Worm (Caenorhabditis elegans) whole organism, L4 larva: ENCODE data around the gene mrpl-22.

Experiments
- F10B5.3 ChIP-seq: sonication (generic microtip); optimal IDR thresholded peaks from 2 replicates; lab custom pipeline; 2016; ENCODE audit warnings: mild to moderate bottlenecking, missing genetic modification characterization, missing compliant biosample characterization
- F37D6.2 ChIP-seq: sonication (generic microtip); optimal IDR thresholded peaks from 2 replicates; lab custom pipeline; 2016; ENCODE audit warnings: mild to moderate bottlenecking, missing genetic modification characterization, missing compliant biosample characterization
- F44E2.7 ChIP-seq: fragments of 200-800 bp; sonication (Bioruptor generic); IDR thresholded peaks from 2 replicates; pipeline ENCODE4 v2.1.2; 2022; ENCODE audit warnings: missing genetic modification characterization, missing compliant biosample characterization
- F49E8.2 ChIP-seq: sonication (generic microtip); optimal IDR thresholded peaks from 2 replicates; lab custom pipeline; 2016; ENCODE audit warnings: missing compliant biosample characterization, mild to moderate bottlenecking, missing genetic modification characterization, borderline replicate concordance
- T20F7.1 ChIP-seq: fragments of 200-800 bp; sonication (Bioruptor generic); optimal IDR thresholded peaks from 2 replicates; lab custom pipeline; 2018; ENCODE audit warnings: mild to moderate bottlenecking, missing genetic modification characterization, missing compliant biosample characterization
- T26A8.4 ChIP-seq: fragments of 200-800 bp; sonication (Bioruptor generic); IDR thresholded peaks from 2 replicates; pipeline ENCODE4 v1.3.6; 2022; ENCODE audit warnings: missing genetic modification characterization, missing compliant biosample characterization
- Y48G9A.11 ChIP-seq: fragments of 200-800 bp; sonication (Bioruptor generic); IDR thresholded peaks from 2 replicates; pipeline ENCODE4 v1.3.6; 2022; ENCODE audit warnings: missing genetic modification reagents, missing genetic modification characterization, missing compliant biosample characterization
- ZK337.2 ChIP-seq: fragments of 200-800 bp; sonication (Bioruptor generic); IDR thresholded peaks from 2 replicates; pipeline ENCODE4 v1.3.6; 2022; ENCODE audit warnings: missing genetic modification reagents, missing genetic modification characterization, missing compliant biosample characterization
- aha-1 ChIP-seq: fragments of 150-350 bp; peaks from one replicate; lab custom pipeline; 2014; ENCODE audit warnings: missing biosample characterization, missing genetic modification characterization
- aly-2 ChIP-seq: sonication (generic microtip); optimal IDR thresholded peaks from 2 replicates; lab custom pipeline; 2018; ENCODE audit warnings: missing biosample characterization, missing genetic modification characterization
- ceh-28 ChIP-seq: fragments of 150-350 bp; optimal IDR thresholded peaks from 2 replicates; lab custom pipeline; 2014; ENCODE audit warnings: missing biosample characterization, missing genetic modification reagents, missing genetic modification characterization
- ceh-32 ChIP-seq: sonication (generic microtip); optimal IDR thresholded peaks from 2 replicates; lab custom pipeline; 2016; ENCODE audit warnings: mild to moderate bottlenecking, missing genetic modification characterization, missing compliant biosample characterization; ENCODE audit not compliant: poor library complexity
- ceh-44 ChIP-seq: fragments of 200-800 bp; sonication (Bioruptor generic); IDR thresholded peaks from 2 replicates; pipeline ENCODE4 v1.3.6; 2022; ENCODE audit warnings: missing genetic modification reagents, missing genetic modification characterization, missing compliant biosample characterization
- ceh-62 ChIP-seq: sonication (generic microtip); optimal IDR thresholded peaks from 2 replicates; lab custom pipeline; 2017; ENCODE audit warnings: missing biosample characterization, missing genetic modification characterization
- ceh-82 ChIP-seq: sonication (generic microtip); optimal IDR thresholded peaks from 2 replicates; lab custom pipeline; 2017; ENCODE audit warnings: missing biosample characterization, missing genetic modification characterization
- ces-1 ChIP-seq: fragments of 150-350 bp; sonication (generic microtip); optimal IDR thresholded peaks from 4 replicates; lab custom pipeline; 2014; ENCODE audit warnings: missing biosample characterization, missing genetic modification reagents, missing genetic modification characterization
- cey-2 ChIP-seq: sonication (generic microtip); optimal IDR thresholded peaks from 3 replicates; lab custom pipeline; 2017; ENCODE audit warnings: missing genetic modification characterization, mild to moderate bottlenecking, missing compliant biosample characterization, antibody characterized with exemption, borderline replicate concordance; ENCODE audit not compliant: insufficient read depth
- dmd-6 ChIP-seq: fragments of 200-800 bp; sonication (Bioruptor generic); IDR thresholded peaks from 2 replicates; pipeline ENCODE4 v1.3.6; 2022; ENCODE audit warnings: missing genetic modification reagents, missing genetic modification characterization, missing compliant biosample characterization
- dmd-8 ChIP-seq: fragments of 200-800 bp; sonication (Bioruptor generic); IDR thresholded peaks from 2 replicates; pipeline ENCODE4 v1.3.6; 2022; ENCODE audit warnings: missing genetic modification characterization, missing compliant biosample characterization
- dmd-9 ChIP-seq: fragments of 200-800 bp; sonication (Bioruptor generic); IDR thresholded peaks from 2 replicates; pipeline ENCODE4 v1.3.6; 2022; ENCODE audit warnings: missing genetic modification reagents, missing genetic modification characterization, missing compliant biosample characterization
- dpl-1 ChIP-seq: fragments of 150-350 bp; optimal IDR thresholded peaks from 2 replicates; lab custom pipeline; 2014; ENCODE audit warnings: missing biosample characterization, missing genetic modification reagents, missing genetic modification characterization
- dve-1 ChIP-seq: sonication (generic microtip); optimal IDR thresholded peaks from 2 replicates; lab custom pipeline; 2017; ENCODE audit warnings: antibody characterized with exemption, mild to moderate bottlenecking, missing genetic modification characterization, missing compliant biosample characterization; ENCODE audit not compliant: insufficient read depth
- fos-1 ChIP-seq: fragments of 150-350 bp; optimal IDR thresholded peaks from 2 replicates; lab custom pipeline; 2014; ENCODE audit warnings: missing biosample characterization, missing genetic modification characterization
- gei-8 ChIP-seq: fragments of 200-800 bp; sonication (Bioruptor generic); optimal IDR thresholded peaks from 2 replicates; lab custom pipeline; 2018; ENCODE audit warnings: mild to moderate bottlenecking, missing genetic modification characterization, missing compliant biosample characterization
- hlh-11 ChIP-seq: fragments of 200-800 bp; sonication (Bioruptor generic); optimal IDR thresholded peaks from 2 replicates; lab custom pipeline; 2018; ENCODE audit warnings: mild to moderate bottlenecking, missing genetic modification characterization, missing compliant biosample characterization
- hlh-30 ChIP-seq: sonication (generic microtip); optimal IDR thresholded peaks from 2 replicates; lab custom pipeline; 2017; ENCODE audit warnings: antibody characterized with exemption, mild to moderate bottlenecking, missing genetic modification characterization, missing compliant biosample characterization; ENCODE audit not compliant: insufficient read depth
- lin-1 ChIP-seq: fragments of 200-800 bp; sonication (Bioruptor generic); IDR thresholded peaks from 2 replicates; pipeline ENCODE4 v1.3.6; 2022; ENCODE audit warnings: missing genetic modification reagents, missing genetic modification characterization, missing compliant biosample characterization
- lin-13 ChIP-seq: fragments of 150-350 bp; optimal IDR thresholded peaks from 2 replicates; lab custom pipeline; 2014; ENCODE audit warnings: missing biosample characterization, missing genetic modification reagents, missing genetic modification characterization
- lin-15B ChIP-seq: fragments of 150-350 bp; sonication (generic microtip); optimal IDR thresholded peaks from 3 replicates; lab custom pipeline; 2014; ENCODE audit warnings: missing biosample characterization, missing genetic modification characterization
- lin-29 ChIP-seq: fragments of 200-800 bp; sonication (Bioruptor generic); IDR thresholded peaks from 2 replicates; pipeline ENCODE4 v1.3.6; 2022; ENCODE audit warnings: missing genetic modification reagents, missing genetic modification characterization, missing compliant biosample characterization
- lin-38 ChIP-seq: fragments of 200-800 bp; sonication (Bioruptor generic); IDR thresholded peaks from 2 replicates; pipeline ENCODE4 v1.3.6; 2022; ENCODE audit warnings: missing genetic modification reagents, missing genetic modification characterization, missing compliant biosample characterization
- lin-39 ChIP-seq: fragments of 150-350 bp; optimal IDR thresholded peaks from 2 replicates; lab custom pipeline; 2014; ENCODE audit warnings: missing biosample characterization, missing genetic modification reagents, missing genetic modification characterization
- madf-5 ChIP-seq, 2 experiments: fragments of 200-800 bp; sonication (Bioruptor generic); IDR thresholded peaks; 2 replicates each; pipeline ENCODE4 v1.3.6; 2022; ENCODE audit warnings: missing compliant biosample characterization in 2 of 2, missing genetic modification characterization in 2 of 2
- madf-9 ChIP-seq: fragments of 200-800 bp; sonication (Bioruptor generic); conservative IDR thresholded peaks from 2 replicates; pipeline ENCODE4 v1.3.6; 2022; ENCODE audit warnings: missing genetic modification reagents, missing genetic modification characterization, missing compliant biosample characterization
- mdt-29 ChIP-seq: fragments of 200-800 bp; sonication (Bioruptor generic); IDR thresholded peaks from 2 replicates; pipeline ENCODE4 v1.3.6; 2022; ENCODE audit warnings: missing genetic modification reagents, missing genetic modification characterization, missing compliant biosample characterization
- mep-1 ChIP-seq: fragments of 150-350 bp; sonication (generic microtip); optimal IDR thresholded peaks from 3 replicates; lab custom pipeline; 2014; ENCODE audit warnings: missing biosample characterization, missing genetic modification characterization
- mxl-2 ChIP-seq: fragments of 200-800 bp; sonication (Bioruptor generic); conservative IDR thresholded peaks from 2 replicates; pipeline ENCODE4 v1.3.6; 2022; ENCODE audit warnings: missing genetic modification reagents, missing genetic modification characterization, missing compliant biosample characterization
- mxl-3 ChIP-seq: fragments of 200-800 bp; sonication (Bioruptor generic); optimal IDR thresholded peaks from 2 replicates; lab custom pipeline; 2018; ENCODE audit warnings: mild to moderate bottlenecking, missing genetic modification characterization, missing compliant biosample characterization
- nhr-10 ChIP-seq: fragments of 150-350 bp; optimal IDR thresholded peaks from 2 replicates; lab custom pipeline; 2014; ENCODE audit warnings: missing biosample characterization, missing genetic modification characterization
- nhr-11 ChIP-seq: fragments of 150-350 bp; optimal IDR thresholded peaks from 2 replicates; lab custom pipeline; 2014; ENCODE audit warnings: missing biosample characterization, missing genetic modification characterization
- nhr-111 ChIP-seq: fragments of 200-800 bp; sonication (Bioruptor generic); optimal IDR thresholded peaks from 2 replicates; lab custom pipeline; 2018; ENCODE audit warnings: mild to moderate bottlenecking, missing genetic modification characterization, missing compliant biosample characterization
- nhr-42 ChIP-seq: fragments of 200-800 bp; sonication (Bioruptor generic); IDR thresholded peaks from 2 replicates; pipeline ENCODE4 v1.3.6; 2022; ENCODE audit warnings: missing genetic modification characterization, missing compliant biosample characterization
- nhr-48 ChIP-seq: sonication (generic microtip); optimal IDR thresholded peaks from 2 replicates; lab custom pipeline; 2016; ENCODE audit warnings: mild to moderate bottlenecking, missing genetic modification characterization, missing compliant biosample characterization
- nhr-6 ChIP-seq: fragments of 150-350 bp; optimal IDR thresholded peaks from 2 replicates; lab custom pipeline; 2014; ENCODE audit warnings: missing biosample characterization, missing genetic modification characterization
- php-3 ChIP-seq: fragments of 200-800 bp; sonication (Bioruptor generic); IDR thresholded peaks from 2 replicates; pipeline ENCODE4 v1.3.6; 2022; ENCODE audit warnings: missing genetic modification reagents, missing genetic modification characterization, missing compliant biosample characterization
- rbr-2 ChIP-seq: sonication (generic microtip); optimal IDR thresholded peaks from 2 replicates; lab custom pipeline; 2016; ENCODE audit warnings: missing genotype, missing genetic modification characterization, missing compliant biosample characterization
- snpc-1.2 ChIP-seq: fragments of 200-800 bp; sonication (Bioruptor generic); IDR thresholded peaks from 2 replicates; pipeline ENCODE4 v1.3.6; 2022; ENCODE audit warnings: missing genetic modification reagents, missing genetic modification characterization, missing compliant biosample characterization
- snpc-4 ChIP-seq: fragments of 150-350 bp; optimal IDR thresholded peaks from 2 replicates; lab custom pipeline; 2014; ENCODE audit warnings: missing biosample characterization, missing genetic modification characterization
- spr-1 ChIP-seq: sonication (generic microtip); optimal IDR thresholded peaks from 2 replicates; lab custom pipeline; 2016; ENCODE audit warnings: mild to moderate bottlenecking, missing genetic modification characterization, missing compliant biosample characterization
- tra-1 ChIP-seq: fragments of 200-800 bp; sonication (Bioruptor generic); IDR thresholded peaks from 2 replicates; pipeline ENCODE4 v1.3.6; 2022; ENCODE audit warnings: missing genetic modification reagents, missing genetic modification characterization, missing compliant biosample characterization
- zfp-2 ChIP-seq: sonication (generic microtip); optimal IDR thresholded peaks from 2 replicates; lab custom pipeline; 2016; ENCODE audit warnings: mild to moderate bottlenecking, missing genetic modification characterization, missing compliant biosample characterization
- zip-11 ChIP-seq: fragments of 200-800 bp; sonication (Bioruptor generic); IDR thresholded peaks from 2 replicates; pipeline ENCODE4 v1.3.6; 2022; ENCODE audit warnings: missing genetic modification characterization, missing compliant biosample characterization
- ztf-7 ChIP-seq: fragments of 150-350 bp; optimal IDR thresholded peaks from 2 replicates; lab custom pipeline; 2014; ENCODE audit warnings: missing biosample characterization, missing genetic modification characterization

Gene mrpl-22

ce11 chrIII:10651634-10652033, 36.4 kb downstream of the mrpl-22 start:
- TF ChIP-seq dpl-1 (GFP tag; lab: Kevin White, UChicago), result peak; percentile 21
- TF ChIP-seq ceh-44 (GFP tag; lab: Robert Waterston, UW), result no peak
- TF ChIP-seq zip-11, result no peak
- no peak for TF ChIP-seq ceh-62 (tag; lab: Kevin White, UChicago)
- no peak for TF ChIP-seq mxl-2
- TF ChIP-seq Y48G9A.11, result no peak
- TF ChIP-seq lin-38 (GFP tag; lab: Robert Waterston, UW), result peak; percentile 51
- TF ChIP-seq madf-9, result no peak
- TF ChIP-seq nhr-6 (tag; lab: Kevin White, UChicago), result peak; percentile 24
- no peak for TF ChIP-seq T20F7.1 (GFP tag; lab: Kevin White, UChicago)
- TF ChIP-seq aha-1 (tag; lab: Kevin White, UChicago), result peak; percentile 84
- TF ChIP-seq dve-1, result peak; percentile 2
- no peak for TF ChIP-seq dmd-9
- TF ChIP-seq spr-1 (tag; lab: Kevin White, UChicago), result no peak
- no peak for TF ChIP-seq fos-1 (tag; lab: Kevin White, UChicago)
- TF ChIP-seq rbr-2 (tag; lab: Kevin White, UChicago), result peak; percentile 17
- TF ChIP-seq lin-13 (GFP tag; lab: Kevin White, UChicago), result no peak
- TF ChIP-seq snpc-1.2 (GFP tag; lab: Robert Waterston, UW), result 0 out of 2 replicates have a peak, but pooled peaks have one; percentile 16
- TF ChIP-seq aly-2 (tag; lab: Kevin White, UChicago), result no peak
- no peak for TF ChIP-seq mdt-29 (GFP tag; lab: Robert Waterston, UW)
- no peak for TF ChIP-seq php-3 (GFP tag; lab: Robert Waterston, UW)
- no peak for TF ChIP-seq nhr-42 (GFP tag; lab: Robert Waterston, UW)
- TF ChIP-seq snpc-4 (tag; lab: Kevin White, UChicago), result no peak
- TF ChIP-seq nhr-10 (tag; lab: Kevin White, UChicago), result no peak
- TF ChIP-seq ceh-32 (tag; lab: Kevin White, UChicago), result no peak
- TF ChIP-seq dmd-6 (GFP tag; lab: Robert Waterston, UW), result no peak
- TF ChIP-seq T26A8.4 (GFP tag; lab: Robert Waterston, UW), result no peak
- no peak for TF ChIP-seq ceh-82 (tag; lab: Kevin White, UChicago)
- TF ChIP-seq madf-5 (GFP tag; IDR thresholded peaks at IDR 0.05; lab: Robert Waterston, UW), result no peak
- no peak for TF ChIP-seq mxl-3
- peak; percentile 40 for TF ChIP-seq mep-1
- TF ChIP-seq F44E2.7 (GFP tag; lab: Robert Waterston, UW), result no peak
- TF ChIP-seq nhr-11 (tag; lab: Kevin White, UChicago), result no peak
- no peak for TF ChIP-seq F37D6.2 (tag; lab: Kevin White, UChicago)
- TF ChIP-seq hlh-30 (tag; lab: Kevin White, UChicago), result peak; percentile 68
- TF ChIP-seq F10B5.3 (tag; lab: Kevin White, UChicago), result no peak
- TF ChIP-seq ZK337.2 (GFP tag; lab: Robert Waterston, UW), result no peak
- no peak for TF ChIP-seq nhr-48
- no peak for TF ChIP-seq ces-1 (GFP tag; lab: Kevin White, UChicago)
- TF ChIP-seq cey-2, result no peak
- peak; percentile 59 for TF ChIP-seq hlh-11 (tag; lab: Kevin White, UChicago)
- TF ChIP-seq ceh-28 (tag; lab: Kevin White, UChicago), result peak; percentile 34
- no peak for TF ChIP-seq nhr-111 (GFP tag; lab: Kevin White, UChicago)
- TF ChIP-seq ztf-7 (tag; lab: Kevin White, UChicago), result no peak
- no peak for TF ChIP-seq lin-15B (tag; lab: Kevin White, UChicago)
- no peak for TF ChIP-seq lin-39 (tag; lab: Kevin White, UChicago)
- TF ChIP-seq F49E8.2 (tag; lab: Kevin White, UChicago), result no peak
- no peak for TF ChIP-seq gei-8 (GFP tag; lab: Kevin White, UChicago)
- no peak for TF ChIP-seq lin-1 (GFP tag; lab: Robert Waterston, UW)
- TF ChIP-seq tra-1 (GFP tag; lab: Robert Waterston, UW), result no peak
- TF ChIP-seq lin-29, result no peak
- TF ChIP-seq dmd-8 (GFP tag; lab: Robert Waterston, UW), result no peak
- no peak for TF ChIP-seq zfp-2
